Worm (Caenorhabditis elegans) whole organism, L1 larva: ENCODE results near the gene K08A2.2.

Experiments used
- aly-2 ChIP-seq: fragments of 150-350 bp; optimal IDR thresholded peaks from 2 replicates; lab custom pipeline; 2014; ENCODE audit warnings: missing biosample characterization, missing genetic modification characterization
- egl-27 ChIP-seq, 2 experiments: fragments of 150-350 bp in 1 of 2; sonication (generic microtip); optimal IDR thresholded peaks; 3 replicates each; lab custom pipeline; 2017 to 2018; ENCODE audit warnings: missing biosample characterization in 2 of 2, missing genetic modification characterization in 2 of 2, missing genetic modification reagents in 2 of 2
- fkh-10 ChIP-seq: sonication (generic microtip); optimal IDR thresholded peaks from 2 replicates; lab custom pipeline; 2017; ENCODE audit warnings: missing biosample characterization, missing genetic modification reagents, missing genetic modification characterization
- hpl-2 ChIP-seq: fragments of 150-350 bp; optimal IDR thresholded peaks from 2 replicates; lab custom pipeline; 2014; ENCODE audit warnings: missing biosample characterization, missing genetic modification reagents, missing genetic modification characterization
- nhr-12 ChIP-seq: sonication (generic microtip); optimal IDR thresholded peaks from 2 replicates; lab custom pipeline; 2017; ENCODE audit warnings: missing biosample characterization, missing genetic modification characterization
- nhr-20 ChIP-seq: sonication (generic microtip); optimal IDR thresholded peaks from 2 replicates; lab custom pipeline; 2016; ENCODE audit warnings: mild to moderate bottlenecking, missing genetic modification characterization, missing compliant biosample characterization
- nhr-85 ChIP-seq: sonication (generic microtip); peaks from one replicate; lab custom pipeline; 2016; ENCODE audit warnings: missing genetic modification characterization, inconsistent platforms, missing compliant biosample characterization
- snpc-4 ChIP-seq: fragments of 150-350 bp; optimal IDR thresholded peaks from 2 replicates; lab custom pipeline; 2014; ENCODE audit warnings: missing biosample characterization, missing genetic modification characterization
- tbx-2 ChIP-seq: sonication (generic microtip); optimal IDR thresholded peaks from 2 replicates; lab custom pipeline; 2016; ENCODE audit warnings: missing genetic modification characterization, missing compliant biosample characterization

DNA sequence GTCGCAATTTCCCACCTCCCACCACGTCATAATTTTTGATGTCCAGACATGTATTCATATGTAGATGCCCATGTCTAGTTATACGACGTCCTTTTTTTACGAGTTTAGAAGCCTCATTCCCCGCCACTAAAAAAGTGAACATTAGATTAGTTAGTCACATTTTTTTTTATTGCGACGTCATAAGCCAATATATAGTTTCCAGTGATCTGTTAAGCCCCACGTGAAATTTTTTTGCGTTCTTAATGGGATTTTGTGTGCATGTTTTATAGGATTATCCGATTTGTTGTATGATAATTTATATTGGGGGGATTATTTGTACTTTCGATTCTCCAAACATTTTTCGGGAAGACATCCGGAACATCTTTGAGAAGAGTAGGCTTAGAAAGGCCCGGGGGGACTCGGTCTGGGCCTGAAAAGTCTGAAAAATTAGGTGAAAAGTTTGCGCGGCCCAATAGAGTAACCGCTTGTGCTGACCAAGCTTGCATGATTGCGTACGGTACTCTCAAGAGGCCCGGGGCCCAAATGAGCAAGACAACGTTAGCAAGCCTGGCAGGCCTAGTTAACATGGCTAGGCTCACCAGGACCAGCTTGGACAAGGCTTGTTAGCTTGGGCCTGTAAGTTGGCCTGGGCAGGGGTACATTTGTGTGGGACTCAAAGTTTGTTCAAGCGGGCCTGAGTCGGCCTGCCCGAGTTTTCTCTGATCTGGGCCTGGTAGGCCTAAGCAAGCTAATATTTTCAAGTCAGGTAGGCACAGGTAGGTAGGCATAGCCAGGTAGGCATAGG lies 26.0 kb upstream of the K08A2.2 start:
- no peak for TF ChIP-seq fkh-10 (GFP tag; lab: Kevin White, UChicago)
- TF ChIP-seq tbx-2, result no peak
- TF ChIP-seq nhr-85 (tag; lab: Kevin White, UChicago), result no peak
- TF ChIP-seq egl-27 (tag; optimal IDR thresholded peaks at IDR 0.05; lab: Kevin White, UChicago), result no peak
- no peak for TF ChIP-seq nhr-20
- no peak for TF ChIP-seq aly-2 (tag; lab: Kevin White, UChicago)
- no peak for TF ChIP-seq hpl-2 (GFP tag; lab: Kevin White, UChicago)
- TF ChIP-seq snpc-4 (tag; lab: Kevin White, UChicago), result no peak
- TF ChIP-seq nhr-12 (tag; lab: Kevin White, UChicago), result no peak
